Fruit fly (Drosophila melanogaster) whole organism, prepupa: ENCODE measurements around the gene Mdh2.

Source experiments
- Blimp-1 ChIP-seq: fragments of 200-800 bp; sonication (Bioruptor generic); optimal IDR thresholded peaks from 3 replicates; lab custom pipeline; 2017; ENCODE audit warnings: missing biosample characterization, missing genetic modification characterization, mild to moderate bottlenecking, moderate library complexity, missing genetic modification reagents
- CG10669 ChIP-seq: fragments of 200-800 bp; sonication (Bioruptor generic); optimal IDR thresholded peaks from 3 replicates; lab custom pipeline; 2018; ENCODE audit warnings: missing biosample characterization, mild to moderate bottlenecking, missing genetic modification characterization, moderate library complexity
- CG11294 ChIP-seq: fragments of 200-800 bp; sonication (Bioruptor generic); IDR thresholded peaks from 2 replicates; pipeline ENCODE4 v1.3.6; 2022; ENCODE audit warnings: missing biosample characterization, missing genetic modification characterization
- CG11902 ChIP-seq: fragments of 200-800 bp; sonication (Bioruptor generic); optimal IDR thresholded peaks from 3 replicates; lab custom pipeline; 2016; ENCODE audit warnings: missing biosample characterization, missing genetic modification characterization
- CG15336 ChIP-seq: fragments of 200-800 bp; sonication (Bioruptor generic); IDR thresholded peaks from 2 replicates; pipeline ENCODE4 v1.3.6; 2022; ENCODE audit warnings: missing biosample characterization, missing genetic modification characterization
- CG1621 ChIP-seq: fragments of 200-800 bp; sonication (Bioruptor generic); optimal IDR thresholded peaks from 3 replicates; lab custom pipeline; 2018; ENCODE audit warnings: missing biosample characterization, mild to moderate bottlenecking, missing genetic modification characterization
- CG16779 ChIP-seq: fragments of 200-800 bp; sonication (Bioruptor generic); optimal IDR thresholded peaks from 3 replicates; lab custom pipeline; 2017; ENCODE audit warnings: missing biosample characterization, mild to moderate bottlenecking, missing genetic modification characterization
- CG3032 ChIP-seq: fragments of 200-800 bp; optimal IDR thresholded peaks from 2 replicates; lab custom pipeline; 2019; ENCODE audit warnings: missing biosample characterization, mild to moderate bottlenecking, missing genetic modification characterization, moderate library complexity
- CG32006 ChIP-seq: fragments of 200-800 bp; sonication (Bioruptor generic); optimal IDR thresholded peaks from 3 replicates; lab custom pipeline; 2017; ENCODE audit warnings: missing biosample characterization, mild to moderate bottlenecking, missing genetic modification characterization
- CG34406 ChIP-seq: fragments of 200-800 bp; sonication (Bioruptor generic); optimal IDR thresholded peaks from 3 replicates; lab custom pipeline; 2016; ENCODE audit warnings: missing biosample characterization, missing genetic modification characterization
- CG3919 ChIP-seq: fragments of 200-800 bp; sonication (Bioruptor generic); optimal IDR thresholded peaks from 3 replicates; lab custom pipeline; 2016; ENCODE audit warnings: missing biosample characterization, missing genetic modification characterization
- CG6163 ChIP-seq: fragments of 200-800 bp; sonication (Bioruptor generic); IDR thresholded peaks from 3 replicates; pipeline ENCODE4 v1.3.6; 2022; ENCODE audit warnings: missing biosample characterization, missing genetic modification characterization
- CG6792 ChIP-seq: fragments of 200-800 bp; sonication (Bioruptor generic); optimal IDR thresholded peaks from 3 replicates; lab custom pipeline; 2016; ENCODE audit warnings: missing biosample characterization, missing genetic modification characterization
- CG6808 ChIP-seq: fragments of 200-800 bp; sonication (Bioruptor generic); optimal IDR thresholded peaks from 3 replicates; lab custom pipeline; 2017; ENCODE audit warnings: missing biosample characterization, missing genetic modification characterization, mild to moderate bottlenecking, moderate library complexity, missing genetic modification reagents
- CG6854 ChIP-seq: fragments of 200-800 bp; sonication (Bioruptor generic); optimal IDR thresholded peaks from 2 replicates; lab custom pipeline; 2017; ENCODE audit warnings: missing biosample characterization, mild to moderate bottlenecking, missing genetic modification characterization
- CG7368 ChIP-seq: fragments of 200-800 bp; sonication (Bioruptor generic); optimal IDR thresholded peaks from 3 replicates; lab custom pipeline; 2016; ENCODE audit warnings: missing biosample characterization, missing genetic modification characterization
- CG8632 ChIP-seq: fragments of 200-800 bp; sonication (Bioruptor generic); optimal IDR thresholded peaks from 3 replicates; lab custom pipeline; 2016; ENCODE audit warnings: missing biosample characterization, missing genetic modification characterization
- CG9139 ChIP-seq: fragments of 200-800 bp; sonication (Bioruptor generic); optimal IDR thresholded peaks from 3 replicates; lab custom pipeline; 2017; ENCODE audit warnings: missing biosample characterization, mild to moderate bottlenecking, missing genetic modification characterization
- Eip75B ChIP-seq: fragments of 200-800 bp; sonication (Bioruptor generic); optimal IDR thresholded peaks from 3 replicates; lab custom pipeline; 2016; ENCODE audit warnings: missing biosample characterization, missing genetic modification characterization
- Eip78C ChIP-seq: fragments of 200-800 bp; sonication (Bioruptor generic); peaks from one replicate; lab custom pipeline; 2016; ENCODE audit warnings: missing biosample characterization, missing genetic modification characterization
- Eip93F ChIP-seq: fragments of 200-800 bp; sonication (Bioruptor generic); optimal IDR thresholded peaks from 2 replicates; lab custom pipeline; 2016; ENCODE audit warnings: missing biosample characterization, mild to moderate bottlenecking, missing genetic modification characterization
- Ets21C ChIP-seq: fragments of 200-800 bp; sonication (Bioruptor generic); optimal IDR thresholded peaks from 3 replicates; lab custom pipeline; 2016; ENCODE audit warnings: missing biosample characterization, missing genetic modification characterization
- Ets96B ChIP-seq: fragments of 200-800 bp; optimal IDR thresholded peaks from 2 replicates; lab custom pipeline; 2019; ENCODE audit warnings: missing biosample characterization, mild to moderate bottlenecking, missing genetic modification characterization, moderate library complexity
- Gug ChIP-seq: fragments of 200-800 bp; sonication (Bioruptor generic); IDR thresholded peaks from 2 replicates; pipeline ENCODE4 v1.3.6; 2022; ENCODE audit warnings: missing biosample characterization, missing genetic modification characterization
- Hr4 ChIP-seq: fragments of 200-800 bp; sonication (Bioruptor generic); optimal IDR thresholded peaks from 3 replicates; lab custom pipeline; 2016; ENCODE audit warnings: missing biosample characterization, missing genetic modification characterization
- Lpt ChIP-seq: fragments of 200-800 bp; sonication (Bioruptor generic); optimal IDR thresholded peaks from 3 replicates; lab custom pipeline; 2016; ENCODE audit warnings: missing biosample characterization, missing genetic modification characterization
- Met ChIP-seq: fragments of 200-800 bp; sonication (Bioruptor generic); optimal IDR thresholded peaks from 3 replicates; lab custom pipeline; 2016; ENCODE audit warnings: missing biosample characterization, missing genetic modification characterization
- OdsH ChIP-seq: fragments of 200-800 bp; sonication (Bioruptor generic); optimal IDR thresholded peaks from 3 replicates; lab custom pipeline; 2016; ENCODE audit warnings: missing biosample characterization, missing genetic modification characterization
- Smox ChIP-seq: fragments of 200-800 bp; sonication (Bioruptor generic); optimal IDR thresholded peaks from 3 replicates; lab custom pipeline; 2016; ENCODE audit warnings: missing biosample characterization, missing genetic modification characterization
- Sox14 ChIP-seq: fragments of 200-800 bp; sonication (Bioruptor generic); optimal IDR thresholded peaks from 3 replicates; lab custom pipeline; 2016; ENCODE audit warnings: missing biosample characterization, missing genetic modification characterization
- Sox15 ChIP-seq: fragments of 200-800 bp; sonication (Bioruptor generic); optimal IDR thresholded peaks from 3 replicates; lab custom pipeline; 2016; ENCODE audit warnings: missing biosample characterization, missing genetic modification characterization
- cyc ChIP-seq: fragments of 200-800 bp; sonication (Bioruptor generic); optimal IDR thresholded peaks from 3 replicates; lab custom pipeline; 2016; ENCODE audit warnings: missing biosample characterization, missing genetic modification characterization
- dac ChIP-seq: fragments of 200-800 bp; sonication (Bioruptor generic); optimal IDR thresholded peaks from 2 replicates; lab custom pipeline; 2017; ENCODE audit warnings: missing biosample characterization, mild to moderate bottlenecking, missing genetic modification characterization
- dsx ChIP-seq: fragments of 200-800 bp; optimal IDR thresholded peaks from 3 replicates; lab custom pipeline; 2019; ENCODE audit warnings: missing biosample characterization, mild to moderate bottlenecking, missing genetic modification characterization, moderate library complexity; ENCODE audit not compliant: poor library complexity, severe bottlenecking
- eg ChIP-seq: fragments of 200-800 bp; sonication (Bioruptor generic); IDR thresholded peaks from 3 replicates; pipeline ENCODE4 v1.3.6; 2022; ENCODE audit warnings: missing biosample characterization, missing genetic modification characterization
- esn ChIP-seq: fragments of 200-800 bp; sonication (Bioruptor generic); optimal IDR thresholded peaks from 2 replicates; lab custom pipeline; 2016; ENCODE audit warnings: missing biosample characterization, mild to moderate bottlenecking, missing genetic modification characterization, moderate library complexity
- fd59A ChIP-seq: fragments of 200-800 bp; sonication (Bioruptor generic); optimal IDR thresholded peaks from 2 replicates; lab custom pipeline; 2017; ENCODE audit warnings: missing biosample characterization, mild to moderate bottlenecking, missing genetic modification characterization, missing genetic modification reagents
- fd85E ChIP-seq: fragments of 200-800 bp; sonication (Bioruptor generic); optimal IDR thresholded peaks from 3 replicates; lab custom pipeline; 2016; ENCODE audit warnings: missing biosample characterization, missing genetic modification characterization
- fkh ChIP-seq: fragments of 200-800 bp; sonication (Bioruptor generic); optimal IDR thresholded peaks from 3 replicates; lab custom pipeline; 2017; ENCODE audit warnings: missing biosample characterization, mild to moderate bottlenecking, missing genetic modification characterization, moderate library complexity
- lz ChIP-seq: fragments of 200-800 bp; sonication (Bioruptor generic); optimal IDR thresholded peaks from 3 replicates; lab custom pipeline; 2016; ENCODE audit warnings: missing biosample characterization, missing genetic modification characterization
- net ChIP-seq: fragments of 200-800 bp; sonication (Bioruptor generic); optimal IDR thresholded peaks from 3 replicates; lab custom pipeline; 2016; ENCODE audit warnings: missing biosample characterization, missing genetic modification characterization
- pdm3 ChIP-seq: fragments of 200-800 bp; sonication (Bioruptor generic); optimal IDR thresholded peaks from 3 replicates; lab custom pipeline; 2016; ENCODE audit warnings: missing biosample characterization, missing genetic modification characterization
- salr ChIP-seq, 2 experiments: fragments of 200-800 bp; sonication (Bioruptor generic); optimal IDR thresholded peaks; 3 replicates each; lab custom pipeline; 2016 to 2018; ENCODE audit warnings: missing biosample characterization in 2 of 2, missing genetic modification characterization in 2 of 2, mild to moderate bottlenecking in 1 of 2
- spab ChIP-seq: fragments of 200-800 bp; sonication (Bioruptor generic); optimal IDR thresholded peaks from 2 replicates; lab custom pipeline; 2017; ENCODE audit warnings: missing biosample characterization, mild to moderate bottlenecking, missing genetic modification characterization, missing genetic modification reagents
- ss ChIP-seq, 2 experiments: fragments of 200-800 bp; sonication (Bioruptor generic); optimal IDR thresholded peaks; 2 replicates in 1 of 2; 3 replicates in 1 of 2; lab custom pipeline; 2017 to 2018; ENCODE audit warnings: mild to moderate bottlenecking in 2 of 2, missing biosample characterization in 2 of 2, missing genetic modification characterization in 2 of 2, moderate library complexity in 1 of 2
- svp ChIP-seq: fragments of 200-800 bp; sonication (Bioruptor generic); peaks from one replicate; lab custom pipeline; 2016; ENCODE audit warnings: missing biosample characterization, missing genetic modification characterization
- topi ChIP-seq: fragments of 200-800 bp; sonication (Bioruptor generic); optimal IDR thresholded peaks from 3 replicates; lab custom pipeline; 2016; ENCODE audit warnings: missing biosample characterization, missing genetic modification characterization

Mdh2 gene

dm6 chr3R:18220211-18220749 lies 5.9 kb upstream of the Mdh2 start, which contains the start of the genes CG7988 and CG7183 (continued):
- TF ChIP-seq dac (peak; percentile 80), cyc (GFP tag; lab: Kevin White, UChicago) (peak; percentile 97), Ets21C (peak; percentile 97), fd59A (GFP tag; lab: Kevin White, UChicago) (peak; percentile 95), CG9139 (GFP tag; lab: Kevin White, UChicago) (peak; percentile 93), CG3919 (GFP tag; lab: Kevin White, UChicago) (peak; percentile 96), CG15336 (GFP tag; lab: Robert Waterston, UW) (peak; percentile 97), Met (peak; percentile 98), Hr4 (GFP tag; lab: Kevin White, UChicago) (peak; percentile 98), Ets96B (tag; lab: Kevin White, UChicago) (peak; percentile 98), Lpt (GFP tag; lab: Kevin White, UChicago) (peak; percentile 92), CG10669 (GFP tag; lab: Kevin White, UChicago) (peak; percentile 97), CG34406 (GFP tag; lab: Kevin White, UChicago) (peak; percentile 98), CG6163 (GFP tag; lab: Robert Waterston, UW) (peak; percentile 98), salr (GFP tag; optimal IDR thresholded peaks at IDR 0.05; lab: Kevin White, UChicago) (peak; percentile 92 to 97), CG16779 (tag; lab: Kevin White, UChicago) (peak; percentile 89), Gug (GFP tag; lab: Robert Waterston, UW) (peak; percentile 99), spab (GFP tag; lab: Kevin White, UChicago) (peak; percentile 90), CG11902 (GFP tag; lab: Kevin White, UChicago) (peak; percentile 95), OdsH (GFP tag; lab: Kevin White, UChicago) (peak; percentile 99), ss (GFP tag; optimal IDR thresholded peaks at IDR 0.05; lab: Kevin White, UChicago) (peak; percentile 86 to 95), topi (peak; percentile 98), CG32006 (peak; percentile 98), pdm3 (GFP tag; lab: Kevin White, UChicago) (peak; percentile 99)
- TF ChIP-seq, all 60 proteins: peak for 57

- TF ChIP-seq fd85E: no peak
- no peak for TF ChIP-seq Lpt (GFP tag; lab: Kevin White, UChicago)
- no peak for TF ChIP-seq CG1621
- TF ChIP-seq Eip78C (GFP tag; lab: Kevin White, UChicago): peak; percentile 73
- TF ChIP-seq lz (GFP tag; lab: Kevin White, UChicago): peak; percentile 41
- TF ChIP-seq CG6163 (GFP tag; lab: Robert Waterston, UW): no peak
- peak; percentile 55 for TF ChIP-seq dsx (GFP tag; lab: Kevin White, UChicago)
- TF ChIP-seq CG3032 (tag; lab: Kevin White, UChicago): peak; percentile 65
- peak; percentile 33 for TF ChIP-seq Sox14 (GFP tag; lab: Kevin White, UChicago)
- no peak for TF ChIP-seq Gug (GFP tag; lab: Robert Waterston, UW)
- TF ChIP-seq Ets21C: peak; percentile 2
- peak; percentile 73 for TF ChIP-seq svp
- TF ChIP-seq Eip93F (GFP tag; lab: Kevin White, UChicago): no peak
- no peak for TF ChIP-seq eg (GFP tag; lab: Robert Waterston, UW)
- no peak for TF ChIP-seq CG6808 (GFP tag; lab: Kevin White, UChicago)
- TF ChIP-seq CG6854 (GFP tag; lab: Kevin White, UChicago): peak; percentile 6
- no peak for TF ChIP-seq CG10669 (GFP tag; lab: Kevin White, UChicago)
- TF ChIP-seq OdsH (GFP tag; lab: Kevin White, UChicago): peak; percentile 63
- TF ChIP-seq Blimp-1: no peak
- TF ChIP-seq Sox15 (GFP tag; lab: Kevin White, UChicago): peak; percentile 13
- no peak for TF ChIP-seq CG7368 (GFP tag; lab: Kevin White, UChicago)
- peak; percentile 53 for TF ChIP-seq CG3919 (GFP tag; lab: Kevin White, UChicago)
- TF ChIP-seq CG9139 (GFP tag; lab: Kevin White, UChicago): no peak
- no peak for TF ChIP-seq salr (GFP tag; optimal IDR thresholded peaks at IDR 0.05; lab: Kevin White, UChicago)
- TF ChIP-seq CG8632 (GFP tag; lab: Kevin White, UChicago): peak; percentile 65
- TF ChIP-seq ss (GFP tag; optimal IDR thresholded peaks at IDR 0.05; lab: Kevin White, UChicago): peak in 1 of 2 experiments; percentile 14
- peak; percentile 21 for TF ChIP-seq net (GFP tag; lab: Kevin White, UChicago)
- TF ChIP-seq topi: peak; percentile 31
- TF ChIP-seq CG15336 (GFP tag; lab: Robert Waterston, UW): no peak
- peak; percentile 64 for TF ChIP-seq fkh (GFP tag; lab: Kevin White, UChicago)
- TF ChIP-seq CG6792: peak; percentile 33
- TF ChIP-seq CG16779 (tag; lab: Kevin White, UChicago): no peak
- TF ChIP-seq Smox (GFP tag; lab: Kevin White, UChicago): no peak
- no peak for TF ChIP-seq CG11294 (GFP tag; lab: Robert Waterston, UW)
- no peak for TF ChIP-seq Eip75B (GFP tag; lab: Kevin White, UChicago)
- peak; percentile 65 for TF ChIP-seq esn (GFP tag; lab: Kevin White, UChicago)
Measured at dm6 chr3R:18223434-18223833, 2.8 kb upstream of the Mdh2 start, which contains the start of the genes mTerf5 and Non3. Gene mTerf5, minus strand, starts transcription at chr3R:18223682. Gene Non3, plus strand, starts transcription at chr3R:18223722.
